Worm (Caenorhabditis elegans): ENCODE measurements around the gene unc-60.

- TF ChIP-seq K12H6.12 (tag; optimal IDR thresholded peaks at IDR 0.05) (no peak), ama-1 (optimal IDR thresholded peaks at IDR 0.05) (no peak), ama-1 (GFP tag; optimal IDR thresholded peaks at IDR 0.05) (no peak), cebp-1 (GFP tag; IDR thresholded peaks at IDR 0.05) (no peak), cebp-1 (tag; optimal IDR thresholded peaks at IDR 0.05) (no peak), snpc-4 (GFP tag; optimal IDR thresholded peaks at IDR 0.05) (no peak), snpc-4 (tag; optimal IDR thresholded peaks at IDR 0.05) (no peak), xnd-1 (tag; optimal IDR thresholded peaks at IDR 0.05) (no peak), Y67H2A.10 (GFP tag; conservative IDR thresholded peaks at IDR 0.05) (no peak), lin-35 (GFP tag; optimal IDR thresholded peaks at IDR 0.05) (no peak)
Observed at ce11 chrV:1464543-1465040, 10.3 kb upstream of the unc-60 start, which contains the start of the genes fpn-1.2 and pqn-54.

Measured in whole organism, young adult.